Worm (Caenorhabditis elegans) whole organism, L3 larva: Measurements from ENCODE around the gene mut-14.

Experiments used
- R02D3.7 ChIP-seq: fragments of 150-350 bp; optimal IDR thresholded peaks from 2 replicates; lab custom pipeline; 2014; ENCODE audit warnings: missing biosample characterization, missing genetic modification characterization
- ZK546.5 ChIP-seq: sonication (generic microtip); optimal IDR thresholded peaks from 2 replicates; lab custom pipeline; 2017; ENCODE audit warnings: missing biosample characterization, missing genetic modification characterization
- aly-2 ChIP-seq: fragments of 150-350 bp; optimal IDR thresholded peaks from 2 replicates; lab custom pipeline; 2014; ENCODE audit warnings: missing biosample characterization, missing genetic modification characterization
- ama-1 ChIP-seq: fragments of 150-350 bp; optimal IDR thresholded peaks from 2 replicates; lab custom pipeline; 2018
- ceh-82 ChIP-seq: fragments of 150-350 bp; optimal IDR thresholded peaks from 2 replicates; lab custom pipeline; 2014; ENCODE audit warnings: missing biosample characterization, missing genetic modification characterization
- egl-27 ChIP-seq: sonication (generic microtip); optimal IDR thresholded peaks from 4 replicates; lab custom pipeline; 2017; ENCODE audit warnings: missing biosample characterization, missing genetic modification reagents, missing genetic modification characterization
- egl-5 ChIP-seq: fragments of 150-350 bp; optimal IDR thresholded peaks from 2 replicates; lab custom pipeline; 2017; ENCODE audit warnings: missing biosample characterization, missing genetic modification reagents, missing genetic modification characterization, inconsistent platforms
- elt-1 ChIP-seq: fragments of 150-350 bp; optimal IDR thresholded peaks from 2 replicates; lab custom pipeline; 2014; ENCODE audit warnings: missing biosample characterization, missing genetic modification characterization
- elt-2 ChIP-seq: sonication (generic microtip); optimal IDR thresholded peaks from 2 replicates; lab custom pipeline; 2016; ENCODE audit warnings: missing genetic modification reagents, mild to moderate bottlenecking, missing genetic modification characterization, missing compliant biosample characterization
- elt-3 ChIP-seq, 3 experiments: fragments of 150-350 bp in 1 of 3; sonication (generic microtip) in 2 of 3; optimal IDR thresholded peaks; 2 replicates in 2 of 3; 4 replicates in 1 of 3; lab custom pipeline; 2014 to 2017; ENCODE audit warnings: missing biosample characterization in 3 of 3, missing genetic modification characterization in 3 of 3
- fkh-10 ChIP-seq: sonication (generic microtip); optimal IDR thresholded peaks from 2 replicates; lab custom pipeline; 2017; ENCODE audit warnings: missing biosample characterization, missing genetic modification reagents, missing genetic modification characterization
- fkh-2 ChIP-seq: fragments of 150-350 bp; optimal IDR thresholded peaks from 2 replicates; lab custom pipeline; 2014; ENCODE audit warnings: missing biosample characterization, missing genetic modification reagents, missing genetic modification characterization
- fos-1 ChIP-seq: fragments of 150-350 bp; optimal IDR thresholded peaks from 2 replicates; lab custom pipeline; 2014; ENCODE audit warnings: missing biosample characterization, missing genetic modification characterization
- lin-15B ChIP-seq: fragments of 150-350 bp; optimal IDR thresholded peaks from 2 replicates; lab custom pipeline; 2014; ENCODE audit warnings: missing biosample characterization, missing genetic modification characterization
- lin-39 ChIP-seq: fragments of 150-350 bp; optimal IDR thresholded peaks from 2 replicates; lab custom pipeline; 2018; ENCODE audit warnings: missing biosample characterization, missing genetic modification reagents, missing genetic modification characterization
- mdl-1 ChIP-seq: fragments of 150-350 bp; optimal IDR thresholded peaks from 2 replicates; lab custom pipeline; 2014; ENCODE audit warnings: missing biosample characterization, missing genetic modification characterization
- mml-1 ChIP-seq: fragments of 150-350 bp; sonication (generic microtip); optimal IDR thresholded peaks from 3 replicates; lab custom pipeline; 2014; ENCODE audit warnings: missing biosample characterization, missing genetic modification characterization
- nfya-1 ChIP-seq: sonication (generic microtip); optimal IDR thresholded peaks from 2 replicates; lab custom pipeline; 2017; ENCODE audit warnings: missing genetic modification characterization, mild to moderate bottlenecking, missing compliant biosample characterization, antibody characterized with exemption, moderate library complexity; ENCODE audit not compliant: insufficient read depth
- nhr-11 ChIP-seq: fragments of 150-350 bp; optimal IDR thresholded peaks from 2 replicates; lab custom pipeline; 2014; ENCODE audit warnings: missing biosample characterization, missing genetic modification characterization
- nhr-12 ChIP-seq: fragments of 150-350 bp; optimal IDR thresholded peaks from 2 replicates; lab custom pipeline; 2014; ENCODE audit warnings: missing biosample characterization, missing genetic modification characterization
- nhr-23 ChIP-seq: fragments of 150-350 bp; optimal IDR thresholded peaks from 2 replicates; lab custom pipeline; 2014; ENCODE audit warnings: missing biosample characterization, missing genetic modification reagents, missing genetic modification characterization
- nhr-237 ChIP-seq: fragments of 150-350 bp; optimal IDR thresholded peaks from 2 replicates; lab custom pipeline; 2014; ENCODE audit warnings: missing biosample characterization, missing genetic modification characterization
- nhr-25 ChIP-seq: sonication (generic microtip); optimal IDR thresholded peaks from 2 replicates; lab custom pipeline; 2017; ENCODE audit warnings: missing biosample characterization, missing genetic modification characterization
- nhr-28 ChIP-seq: fragments of 150-350 bp; optimal IDR thresholded peaks from 2 replicates; lab custom pipeline; 2014; ENCODE audit warnings: missing biosample characterization, missing genetic modification characterization
- nhr-67 ChIP-seq: fragments of 150-350 bp; optimal IDR thresholded peaks from 2 replicates; lab custom pipeline; 2014; ENCODE audit warnings: missing biosample characterization, missing genetic modification characterization
- nhr-76 ChIP-seq: fragments of 150-350 bp; sonication (generic microtip); optimal IDR thresholded peaks from 5 replicates; lab custom pipeline; 2014; ENCODE audit warnings: missing biosample characterization, missing genetic modification characterization
- nhr-77 ChIP-seq: fragments of 150-350 bp; optimal IDR thresholded peaks from 2 replicates; lab custom pipeline; 2014; ENCODE audit warnings: missing biosample characterization, missing genetic modification characterization
- pqm-1 ChIP-seq: fragments of 150-350 bp; optimal IDR thresholded peaks from 2 replicates; lab custom pipeline; 2017; ENCODE audit warnings: missing biosample characterization, missing genetic modification characterization, inconsistent platforms
- skn-1 ChIP-seq: fragments of 150-350 bp; optimal IDR thresholded peaks from 2 replicates; lab custom pipeline; 2014; ENCODE audit warnings: missing biosample characterization, missing genetic modification characterization
- snpc-4 ChIP-seq: fragments of 150-350 bp; optimal IDR thresholded peaks from 2 replicates; lab custom pipeline; 2014; ENCODE audit warnings: missing biosample characterization, missing genetic modification characterization
- tbx-2 ChIP-seq: sonication (generic microtip); optimal IDR thresholded peaks from 2 replicates; lab custom pipeline; 2016; ENCODE audit warnings: mild to moderate bottlenecking, missing genetic modification characterization, missing compliant biosample characterization
- ztf-11 ChIP-seq: fragments of 150-350 bp; optimal IDR thresholded peaks from 2 replicates; lab custom pipeline; 2014; ENCODE audit warnings: missing biosample characterization, missing genetic modification characterization
- ztf-4 ChIP-seq: fragments of 150-350 bp; optimal IDR thresholded peaks from 2 replicates; lab custom pipeline; 2014; ENCODE audit warnings: missing biosample characterization, missing genetic modification characterization

The mut-14 gene

ce11 chrV:5660604-5661209, at the start of gene mut-14, which contains the start of gene C14C11.2:
Gene mut-14, minus strand, starts transcription at chrV:5660704.
Gene C14C11.2, plus strand, starts transcription at chrV:5661159.
- TF ChIP-seq nhr-237 (tag; lab: Kevin White, UChicago), result no peak
- no peak for TF ChIP-seq ZK546.5 (tag; lab: Kevin White, UChicago)
- no peak for TF ChIP-seq lin-39 (tag; lab: Kevin White, UChicago)
- no peak for TF ChIP-seq nhr-76 (tag; lab: Kevin White, UChicago)
- TF ChIP-seq lin-15B (tag; lab: Kevin White, UChicago), result no peak
- TF ChIP-seq skn-1 (tag; lab: Kevin White, UChicago), result no peak
- no peak for TF ChIP-seq egl-5 (tag; lab: Kevin White, UChicago)
- no peak for TF ChIP-seq ztf-11
- no peak for TF ChIP-seq fos-1 (tag; lab: Kevin White, UChicago)
- TF ChIP-seq ceh-82 (tag; lab: Kevin White, UChicago), result no peak
- TF ChIP-seq egl-27 (tag; lab: Kevin White, UChicago), result no peak
- no peak for TF ChIP-seq nhr-28 (tag; lab: Kevin White, UChicago)
- no peak for TF ChIP-seq mml-1
- TF ChIP-seq fkh-10, result no peak
- TF ChIP-seq tbx-2 (tag; lab: Kevin White, UChicago), result no peak
- TF ChIP-seq, all 47 proteins: peak for 0

ce11 chrV:5708331-5708730, 47.8 kb upstream of the mut-14 start:
- TF ChIP-seq skn-1 (tag; lab: Kevin White, UChicago), result no peak
- no peak for TF ChIP-seq ztf-4 (tag; lab: Kevin White, UChicago)
- no peak for TF ChIP-seq ztf-11
- TF ChIP-seq nhr-28 (tag; lab: Kevin White, UChicago), result no peak
- no peak for TF ChIP-seq nhr-11 (tag; lab: Kevin White, UChicago)
- TF ChIP-seq ama-1, result no peak
- TF ChIP-seq egl-27 (tag; lab: Kevin White, UChicago), result no peak
- no peak for TF ChIP-seq fkh-10

ce11 chrV:5705510-5705909, 45.0 kb upstream of the mut-14 start, which contains the start of gene peli-1:
Gene peli-1, plus strand, starts transcription at chrV:5705810.
- TF ChIP-seq elt-2, result no peak
- TF ChIP-seq nhr-25 (tag; lab: Kevin White, UChicago), result no peak

ce11 chrV:5704467-5704866, 44.0 kb upstream of the mut-14 start:
- TF ChIP-seq nhr-23 (tag; lab: Kevin White, UChicago) (no peak), nhr-11 (tag; lab: Kevin White, UChicago) (peak; percentile 46)

- TF ChIP-seq ama-1 (peak; percentile 72), nhr-23 (tag; lab: Kevin White, UChicago) (peak; percentile 40), aly-2 (tag; lab: Kevin White, UChicago) (no peak), nhr-28 (tag; lab: Kevin White, UChicago) (no peak), fkh-2 (tag; lab: Kevin White, UChicago) (no peak), nhr-76 (tag; lab: Kevin White, UChicago) (no peak), ztf-4 (tag; lab: Kevin White, UChicago) (no peak), lin-15B (tag; lab: Kevin White, UChicago) (no peak), elt-3 (tag; optimal IDR thresholded peaks at IDR 0.05; lab: Kevin White, UChicago) (peak in 2 of 3 experiments; percentile 45 to 90), nhr-67 (no peak), nfya-1 (tag; lab: Kevin White, UChicago) (no peak), ztf-11 (no peak), elt-1 (tag; lab: Kevin White, UChicago) (no peak), nhr-12 (tag; lab: Kevin White, UChicago) (no peak), mdl-1 (tag; lab: Kevin White, UChicago) (peak; percentile 14), pqm-1 (tag; lab: Kevin White, UChicago) (no peak), ceh-82 (tag; lab: Kevin White, UChicago) (no peak), nhr-77 (tag; lab: Kevin White, UChicago) (no peak), R02D3.7 (tag; lab: Kevin White, UChicago) (peak; percentile 0), nhr-237 (tag; lab: Kevin White, UChicago) (no peak), egl-27 (tag; lab: Kevin White, UChicago) (no peak), snpc-4 (no peak)
Measured at ce11 chrV:5701106-5701505, 40.6 kb upstream of the mut-14 start.
